Worm (Caenorhabditis elegans): ENCODE data around the gene col-110.

- TF ChIP-seq ceh-34 (tag; optimal IDR thresholded peaks at IDR 0.05) (no peak), ahr-1 (tag; optimal IDR thresholded peaks at IDR 0.05) (no peak)
These were observed 37.9 kb upstream of the col-110 start, which contains the start of gene F29B9.8 for ce11 chrIV:4647385-4647784.

Data from whole organism, late embryonic.